Worm (Caenorhabditis elegans) whole organism, L4/young adult: ENCODE measurements around the gene F49C5.9.

ENCODE experiments used
- W03F9.2 ChIP-seq: fragments of 150-350 bp; optimal IDR thresholded peaks from 2 replicates; lab custom pipeline; 2014; ENCODE audit warnings: missing biosample characterization, missing genetic modification characterization
- him-1 ChIP-seq: sonication (generic microtip); optimal IDR thresholded peaks from 2 replicates; lab custom pipeline; 2016; ENCODE audit warnings: missing genotype, missing genetic modification reagents, missing genetic modification characterization, missing compliant biosample characterization

- TF ChIP-seq W03F9.2 (tag; lab: Kevin White, UChicago) (no peak), him-1 (tag; lab: Kevin White, UChicago) (no peak)
Measured at ce11 chrII:12565851-12566250, 21.4 kb upstream of the F49C5.9 start, which contains the start of gene F49C5.7.
